Fruit fly (Drosophila melanogaster) whole organism, adult: ENCODE data around the gene cni.

Source experiments
- CG11617 ChIP-seq: fragments of 200-800 bp; sonication (Bioruptor generic); optimal IDR thresholded peaks from 2 replicates; lab custom pipeline; 2017; ENCODE audit warnings: mild to moderate bottlenecking, missing biosample characterization, missing genetic modification reagents, missing genetic modification characterization
- CG12768 ChIP-seq: fragments of 200-800 bp; sonication (Bioruptor generic); optimal IDR thresholded peaks from 2 replicates; lab custom pipeline; 2017; ENCODE audit warnings: missing biosample characterization, missing genetic modification characterization, mild to moderate bottlenecking, moderate library complexity, missing genetic modification reagents
- CG14711 ChIP-seq: fragments of 200-800 bp; sonication (Bioruptor generic); optimal IDR thresholded peaks from 2 replicates; lab custom pipeline; 2018; ENCODE audit warnings: missing biosample characterization, mild to moderate bottlenecking, missing genetic modification characterization, moderate library complexity
- CG1620 ChIP-seq: fragments of 200-800 bp; sonication (Bioruptor generic); optimal IDR thresholded peaks from 2 replicates; lab custom pipeline; 2016; ENCODE audit warnings: missing biosample characterization, missing genetic modification characterization
- CG33017 ChIP-seq: fragments of 200-800 bp; sonication (Bioruptor generic); optimal IDR thresholded peaks from 2 replicates; lab custom pipeline; 2018; ENCODE audit warnings: missing biosample characterization, mild to moderate bottlenecking, missing genetic modification characterization, moderate library complexity
- CG5204 ChIP-seq: fragments of 200-800 bp; sonication (Bioruptor generic); optimal IDR thresholded peaks from 2 replicates; lab custom pipeline; 2016; ENCODE audit warnings: missing biosample characterization, missing genetic modification characterization
- CG7045 ChIP-seq: fragments of 200-800 bp; sonication (Bioruptor generic); optimal IDR thresholded peaks from 2 replicates; lab custom pipeline; 2017; ENCODE audit warnings: missing biosample characterization, mild to moderate bottlenecking, missing genetic modification characterization
- CG7101 ChIP-seq: fragments of 200-800 bp; sonication (Bioruptor generic); optimal IDR thresholded peaks from 2 replicates; lab custom pipeline; 2018; ENCODE audit warnings: missing biosample characterization, mild to moderate bottlenecking, missing genetic modification characterization, moderate library complexity
- Clk ChIP-seq: fragments of 200-800 bp; sonication (Bioruptor generic); optimal IDR thresholded peaks from 2 replicates; lab custom pipeline; 2017; ENCODE audit warnings: missing biosample characterization, missing genetic modification characterization
- Crg-1 ChIP-seq: fragments of 200-800 bp; sonication (Bioruptor generic); optimal IDR thresholded peaks from 2 replicates; lab custom pipeline; 2016; ENCODE audit warnings: missing biosample characterization, missing genetic modification characterization
- Hr96 ChIP-seq: fragments of 200-800 bp; sonication (Bioruptor generic); optimal IDR thresholded peaks from 2 replicates; lab custom pipeline; 2016; ENCODE audit warnings: missing biosample characterization, missing genetic modification characterization
- Mnt ChIP-seq: fragments of 200-800 bp; sonication (Bioruptor generic); optimal IDR thresholded peaks from 2 replicates; lab custom pipeline; 2016; ENCODE audit warnings: missing biosample characterization, mild to moderate bottlenecking, missing genetic modification characterization
- bab1 ChIP-seq: fragments of 200-800 bp; sonication (Bioruptor generic); optimal IDR thresholded peaks from 3 replicates; lab custom pipeline; 2019; ENCODE audit warnings: missing biosample characterization, mild to moderate bottlenecking, missing genetic modification characterization, moderate library complexity
- cic ChIP-seq: fragments of 200-800 bp; sonication (Bioruptor generic); optimal IDR thresholded peaks from 2 replicates; lab custom pipeline; 2017; ENCODE audit warnings: missing biosample characterization, mild to moderate bottlenecking, missing genetic modification characterization, moderate library complexity
- cnc ChIP-seq, 2 experiments: fragments of >200 bp; optimal IDR thresholded peaks; 2 replicates each; lab custom pipeline; 2017
- kay ChIP-seq: fragments of 200-800 bp; sonication (Bioruptor generic); peaks from one replicate; lab custom pipeline; 2016; ENCODE audit warnings: missing biosample characterization, missing genetic modification characterization, borderline replicate concordance
- ovo ChIP-seq: fragments of 200-800 bp; sonication (Bioruptor generic); optimal IDR thresholded peaks from 2 replicates; lab custom pipeline; 2016; ENCODE audit warnings: missing biosample characterization, missing genetic modification characterization
- pad ChIP-seq: fragments of 200-800 bp; sonication (Bioruptor generic); optimal IDR thresholded peaks from 3 replicates; lab custom pipeline; 2017; ENCODE audit warnings: missing biosample characterization, missing genetic modification characterization, mild to moderate bottlenecking, moderate library complexity, missing genetic modification reagents
- tj ChIP-seq: fragments of 200-800 bp; sonication (Bioruptor generic); optimal IDR thresholded peaks from 3 replicates; lab custom pipeline; 2017; ENCODE audit warnings: missing biosample characterization, mild to moderate bottlenecking, missing genetic modification characterization, moderate library complexity
- toe ChIP-seq: fragments of 200-800 bp; sonication (Bioruptor generic); optimal IDR thresholded peaks from 2 replicates; lab custom pipeline; 2016; ENCODE audit warnings: missing biosample characterization, missing genetic modification characterization

The cni gene

dm6 chr2L:16351805-16352584 lies 41.5 kb upstream of the cni start:
- no peak for TF ChIP-seq CG11617
- no peak for TF ChIP-seq bab1 (GFP tag; lab: Kevin White, UChicago)
- peak; percentile 28 for TF ChIP-seq cic

- TF ChIP-seq toe (peak; percentile 86), CG1620 (GFP tag; lab: Kevin White, UChicago) (peak; percentile 90), CG14711 (tag; lab: Kevin White, UChicago) (peak; percentile 93), cic (peak; percentile 72), CG7045 (peak; percentile 96), CG33017 (tag; lab: Kevin White, UChicago) (peak; percentile 97), ovo (GFP tag; lab: Kevin White, UChicago) (peak; percentile 82), pad (GFP tag; lab: Kevin White, UChicago) (peak; percentile 88), kay (GFP tag; lab: Kevin White, UChicago) (peak; percentile 78), Clk (GFP tag; lab: Kevin White, UChicago) (peak; percentile 91), CG11617 (peak; percentile 95), CG5204 (GFP tag; lab: Kevin White, UChicago) (peak; percentile 94), CG7101 (tag; lab: Kevin White, UChicago) (peak; percentile 97), Hr96 (GFP tag; lab: Kevin White, UChicago) (peak; percentile 91), cnc (optimal IDR thresholded peaks at IDR 0.05; lab: Kevin White, UChicago) (no peak), bab1 (GFP tag; lab: Kevin White, UChicago) (peak; percentile 99), Mnt (peak; percentile 85), CG12768 (GFP tag; lab: Kevin White, UChicago) (peak; percentile 96), tj (GFP tag; lab: Kevin White, UChicago) (peak; percentile 98), Crg-1 (GFP tag; lab: Kevin White, UChicago) (peak; percentile 93)
These were observed 40.4 kb upstream of the cni start for dm6 chr2L:16350742-16351568.

dm6 chr2L:16350160-16350633 lies 39.7 kb upstream of the cni start:
- no peak for TF ChIP-seq cic
- TF ChIP-seq CG7101 (tag; lab: Kevin White, UChicago) = peak; percentile 71
- peak; percentile 42 for TF ChIP-seq Crg-1 (GFP tag; lab: Kevin White, UChicago)
- TF ChIP-seq kay (GFP tag; lab: Kevin White, UChicago) = no peak
- peak; percentile 57 for TF ChIP-seq CG12768 (GFP tag; lab: Kevin White, UChicago)
- peak; percentile 68 for TF ChIP-seq CG11617
- TF ChIP-seq CG33017 (tag; lab: Kevin White, UChicago) = peak; percentile 67
- peak; percentile 50 for TF ChIP-seq CG7045
- peak; percentile 79 for TF ChIP-seq ovo (GFP tag; lab: Kevin White, UChicago)
- TF ChIP-seq CG1620 (GFP tag; lab: Kevin White, UChicago) = peak; percentile 75
- TF ChIP-seq bab1 (GFP tag; lab: Kevin White, UChicago) = peak; percentile 67
- TF ChIP-seq toe = peak; percentile 70
- peak; percentile 19 for TF ChIP-seq CG5204 (GFP tag; lab: Kevin White, UChicago)
- no peak for TF ChIP-seq tj (GFP tag; lab: Kevin White, UChicago)
- peak; percentile 38 for TF ChIP-seq CG14711 (tag; lab: Kevin White, UChicago)
- TF ChIP-seq pad (GFP tag; lab: Kevin White, UChicago) = peak; percentile 53
- TF ChIP-seq Hr96 (GFP tag; lab: Kevin White, UChicago) = peak; percentile 45
- no peak for TF ChIP-seq Clk (GFP tag; lab: Kevin White, UChicago)
- TF ChIP-seq Mnt = no peak
- TF ChIP-seq cnc (optimal IDR thresholded peaks at IDR 0.05; lab: Kevin White, UChicago) = no peak

dm6 chr2L:16342224-16342623 lies 31.7 kb upstream of the cni start, which contains the start of gene CG44405:
Gene CG44405, minus strand, starts transcription at chr2L:16342324.
- no peak for TF ChIP-seq CG14711 (tag; lab: Kevin White, UChicago)
- TF ChIP-seq Hr96 (GFP tag; lab: Kevin White, UChicago) = no peak
- TF ChIP-seq cnc (optimal IDR thresholded peaks at IDR 0.05; lab: Kevin White, UChicago) = no peak
- no peak for TF ChIP-seq Mnt
- TF ChIP-seq CG33017 (tag; lab: Kevin White, UChicago) = no peak
- TF ChIP-seq Clk (GFP tag; lab: Kevin White, UChicago) = no peak
- no peak for TF ChIP-seq bab1 (GFP tag; lab: Kevin White, UChicago)
- TF ChIP-seq CG7045 = no peak
- no peak for TF ChIP-seq cic
- no peak for TF ChIP-seq kay (GFP tag; lab: Kevin White, UChicago)
- TF ChIP-seq CG7101 (tag; lab: Kevin White, UChicago) = no peak
- TF ChIP-seq CG5204 (GFP tag; lab: Kevin White, UChicago) = no peak
- TF ChIP-seq toe = no peak

- no peak for TF ChIP-seq CG14711 (tag; lab: Kevin White, UChicago)
- TF ChIP-seq CG33017 (tag; lab: Kevin White, UChicago) = no peak
- no peak for TF ChIP-seq cnc (optimal IDR thresholded peaks at IDR 0.05; lab: Kevin White, UChicago)
- TF ChIP-seq CG12768 (GFP tag; lab: Kevin White, UChicago) = no peak
These were observed 29.7 kb upstream of the cni start, which contains the start of gene CG42266 for dm6 chr2L:16340268-16340667. Gene CG42266, minus strand, starts transcription at chr2L:16340368.
